Worm (Caenorhabditis elegans): Measurements from ENCODE around the gene C05D12.4.

Gene C05D12.4

ce11 chrII:11418476-11418875, 13.2 kb upstream of the C05D12.4 start:
- peak; percentile 64 for TF ChIP-seq dmd-6 (GFP tag; IDR thresholded peaks at IDR 0.05)
- TF ChIP-seq ztf-7 (tag; optimal IDR thresholded peaks at IDR 0.05): no peak
- peak; percentile 44 for TF ChIP-seq hlh-11 (tag; optimal IDR thresholded peaks at IDR 0.05)
- TF ChIP-seq ZK337.2 (GFP tag; IDR thresholded peaks at IDR 0.05): no peak
- TF ChIP-seq nhr-28 (tag; optimal IDR thresholded peaks at IDR 0.05): peak; percentile 85
- TF ChIP-seq pqm-1 (tag; optimal IDR thresholded peaks at IDR 0.05): peak; percentile 84
- TF ChIP-seq daf-16 (GFP tag; optimal IDR thresholded peaks at IDR 0.05): no peak
- peak; percentile 72 for TF ChIP-seq daf-16 (tag; optimal IDR thresholded peaks at IDR 0.05)
- TF ChIP-seq mdl-1 (tag; optimal IDR thresholded peaks at IDR 0.05): peak in 1 of 2 experiments; percentile 6
- TF ChIP-seq nhr-77 (tag; optimal IDR thresholded peaks at IDR 0.05): peak; percentile 78
- TF ChIP-seq dve-1 (tag; optimal IDR thresholded peaks at IDR 0.05; ENCODE audit: insufficient read depth): peak; percentile 55

DNA sequence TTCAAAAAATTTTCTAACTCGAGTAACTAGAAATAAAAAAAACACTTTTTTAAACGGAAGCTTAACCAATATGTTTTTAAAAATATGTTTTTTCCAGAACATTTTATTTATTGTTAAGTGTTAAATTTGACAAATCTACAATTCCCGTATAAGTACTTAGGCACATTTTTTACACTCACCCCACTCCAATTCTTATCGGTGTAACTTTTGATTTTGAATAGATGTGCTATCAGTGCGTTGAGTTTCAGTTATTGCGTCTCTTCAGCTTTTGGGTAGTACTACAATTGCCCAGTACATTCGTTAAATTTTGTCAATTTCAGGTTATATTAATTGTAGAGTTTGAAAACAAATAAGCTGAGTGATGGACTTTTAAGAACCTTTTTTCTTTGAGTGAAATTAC, 7.7 kb upstream of the C05D12.4 start:
- TF ChIP-seq nhr-28 (tag; optimal IDR thresholded peaks at IDR 0.05) (peak; percentile 47), pqm-1 (tag; optimal IDR thresholded peaks at IDR 0.05) (peak; percentile 75), ama-1 (optimal IDR thresholded peaks at IDR 0.05) (no peak), lim-7 (GFP tag; IDR thresholded peaks at IDR 0.05) (no peak)

- TF ChIP-seq dve-1 (tag; optimal IDR thresholded peaks at IDR 0.05; ENCODE audit: insufficient read depth) (peak; percentile 47), Y5F2A.4 (GFP tag; optimal IDR thresholded peaks at IDR 0.05) (no peak), lir-3 (tag; optimal IDR thresholded peaks at IDR 0.05) (no peak), unc-39 (tag; optimal IDR thresholded peaks at IDR 0.05) (no peak), nhr-28 (tag; optimal IDR thresholded peaks at IDR 0.05) (peak; percentile 54), pqm-1 (tag; optimal IDR thresholded peaks at IDR 0.05) (peak; percentile 79), arid-1 (GFP tag; conservative IDR thresholded peaks at IDR 0.05) (no peak), dmd-6 (GFP tag; IDR thresholded peaks at IDR 0.05) (peak; percentile 28; the same call in 1 of the 2 replicates), egl-27 (tag; optimal IDR thresholded peaks at IDR 0.05) (no peak), daf-16 (GFP tag; optimal IDR thresholded peaks at IDR 0.05) (no peak), daf-16 (tag; optimal IDR thresholded peaks at IDR 0.05) (peak; percentile 24)
Measured at ce11 chrII:11424579-11425316, 6.9 kb upstream of the C05D12.4 start, which contains the start of gene C05D12.3. Gene C05D12.3 (plus strand): TSS chrII:11425266.

- peak; percentile 9 for TF ChIP-seq aha-1 (tag)
- TF ChIP-seq dmd-6 (GFP tag; IDR thresholded peaks at IDR 0.05): peak; percentile 90
- TF ChIP-seq nhr-6 (tag; optimal IDR thresholded peaks at IDR 0.05): no peak
- TF ChIP-seq php-3 (GFP tag; IDR thresholded peaks at IDR 0.05): no peak
- peak; percentile 14 for TF ChIP-seq hlh-11 (tag; optimal IDR thresholded peaks at IDR 0.05)
Measured at ce11 chrII:11427322-11427721, 4.4 kb upstream of the C05D12.4 start.

DNA sequence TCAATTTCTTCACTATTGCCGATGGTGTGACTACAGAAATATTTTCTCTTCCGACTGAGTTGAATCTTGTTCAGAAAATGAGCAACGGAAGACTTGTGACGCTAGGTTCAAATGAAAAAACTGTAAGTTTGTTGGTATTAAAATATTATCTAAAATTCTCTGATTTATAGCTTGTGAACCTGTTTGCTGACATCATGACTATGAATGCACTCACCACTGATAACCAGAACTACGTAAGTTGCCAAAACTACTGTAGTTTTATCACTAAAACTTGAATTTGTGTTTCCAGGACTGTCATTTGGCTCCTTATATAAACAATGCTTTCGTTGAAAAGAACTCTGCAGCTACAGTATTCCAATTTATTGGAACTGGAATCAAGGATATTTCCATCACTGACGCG, 3.1 kb upstream of the C05D12.4 start:
- TF ChIP-seq mdl-1 (tag; optimal IDR thresholded peaks at IDR 0.05) (no peak), unc-62 (GFP tag; optimal IDR thresholded peaks at IDR 0.05 in 1 of 2) (no peak), unc-62 (tag; optimal IDR thresholded peaks at IDR 0.05) (no peak), aha-1 (tag) (no peak), nhr-42 (GFP tag; IDR thresholded peaks at IDR 0.05) (no peak), pqm-1 (tag; optimal IDR thresholded peaks at IDR 0.05) (peak; percentile 46), ces-1 (GFP tag; optimal IDR thresholded peaks at IDR 0.05) (no peak), lin-29 (GFP tag; IDR thresholded peaks at IDR 0.05) (no peak), ztf-11 (tag; optimal IDR thresholded peaks at IDR 0.05) (no peak), spr-3 (GFP tag; optimal IDR thresholded peaks at IDR 0.05) (no peak), hlh-11 (tag; optimal IDR thresholded peaks at IDR 0.05) (peak; percentile 5), sdz-12 (GFP tag; optimal IDR thresholded peaks at IDR 0.05) (no peak), Y75B8A.6 (GFP tag; IDR thresholded peaks at IDR 0.05) (no peak), spr-1 (tag; optimal IDR thresholded peaks at IDR 0.05) (no peak), dmd-6 (GFP tag; IDR thresholded peaks at IDR 0.05) (peak; percentile 52), nhr-102 (tag; optimal IDR thresholded peaks at IDR 0.05) (no peak), hif-1 (tag; optimal IDR thresholded peaks at IDR 0.05) (no peak), T26A8.4 (GFP tag; IDR thresholded peaks at IDR 0.05) (no peak), lir-3 (tag; optimal IDR thresholded peaks at IDR 0.05) (no peak), F26F4.8 (GFP tag; conservative IDR thresholded peaks at IDR 0.05) (no peak), ceh-62 (tag; optimal IDR thresholded peaks at IDR 0.05) (no peak), nhr-28 (tag; optimal IDR thresholded peaks at IDR 0.05) (peak; percentile 46), nhr-41 (GFP tag; IDR thresholded peaks at IDR 0.05) (no peak), F44E2.7 (GFP tag; IDR thresholded peaks at IDR 0.05) (no peak), daf-12 (tag; optimal IDR thresholded peaks at IDR 0.05) (no peak), snpc-1.2 (GFP tag; IDR thresholded peaks at IDR 0.05) (no peak), F49E8.2 (tag; optimal IDR thresholded peaks at IDR 0.05; ENCODE audit: borderline replicate concordance) (no peak), dve-1 (tag; optimal IDR thresholded peaks at IDR 0.05; ENCODE audit: insufficient read depth) (no peak), php-3 (GFP tag; IDR thresholded peaks at IDR 0.05) (no peak)

Measured in whole organism, L4 larva.